Worm (Caenorhabditis elegans) whole organism, L2 larva: Measurements from ENCODE around the gene mpk-1.

Experiments
- ama-1 ChIP-seq: fragments of 150-350 bp; optimal IDR thresholded peaks from 2 replicates; lab custom pipeline; 2018; ENCODE audit warnings: inconsistent platforms
- elt-1 ChIP-seq: fragments of 150-350 bp; optimal IDR thresholded peaks from 2 replicates; lab custom pipeline; 2014; ENCODE audit warnings: missing biosample characterization, missing genetic modification characterization
- elt-3 ChIP-seq: sonication (generic microtip); optimal IDR thresholded peaks from 2 replicates; lab custom pipeline; 2017; ENCODE audit warnings: missing biosample characterization, missing genetic modification characterization
- fos-1 ChIP-seq: fragments of 150-350 bp; optimal IDR thresholded peaks from 2 replicates; lab custom pipeline; 2014; ENCODE audit warnings: missing biosample characterization, missing genetic modification characterization
- gmeb-1 ChIP-seq: fragments of 150-350 bp; optimal IDR thresholded peaks from 2 replicates; lab custom pipeline; 2014; ENCODE audit warnings: missing biosample characterization, missing genetic modification characterization
- lsy-2 ChIP-seq, 2 experiments: fragments of 150-350 bp in 1 of 2; sonication (generic microtip) in 1 of 2; optimal IDR thresholded peaks; 2 replicates each; lab custom pipeline; 2014 to 2017; ENCODE audit warnings: missing biosample characterization in 2 of 2, missing genetic modification characterization in 2 of 2
- mdl-1 ChIP-seq, 2 experiments: fragments of 150-350 bp in 1 of 2; sonication (generic microtip) in 1 of 2; optimal IDR thresholded peaks; 2 replicates each; lab custom pipeline; 2017; ENCODE audit warnings: missing biosample characterization in 2 of 2, missing genetic modification characterization in 2 of 2
- nhr-129 ChIP-seq: fragments of 150-350 bp; optimal IDR thresholded peaks from 2 replicates; lab custom pipeline; 2014; ENCODE audit warnings: missing biosample characterization, missing genetic modification characterization
- nhr-237 ChIP-seq: fragments of 150-350 bp; optimal IDR thresholded peaks from 2 replicates; lab custom pipeline; 2014; ENCODE audit warnings: missing biosample characterization, missing genetic modification characterization
- unc-62 ChIP-seq: fragments of 150-350 bp; optimal IDR thresholded peaks from 2 replicates; lab custom pipeline; 2014; ENCODE audit warnings: missing biosample characterization, missing genetic modification reagents, missing genetic modification characterization
- ztf-4 ChIP-seq: fragments of 150-350 bp; optimal IDR thresholded peaks from 2 replicates; lab custom pipeline; 2014; ENCODE audit warnings: missing biosample characterization, missing genetic modification characterization

DNA sequence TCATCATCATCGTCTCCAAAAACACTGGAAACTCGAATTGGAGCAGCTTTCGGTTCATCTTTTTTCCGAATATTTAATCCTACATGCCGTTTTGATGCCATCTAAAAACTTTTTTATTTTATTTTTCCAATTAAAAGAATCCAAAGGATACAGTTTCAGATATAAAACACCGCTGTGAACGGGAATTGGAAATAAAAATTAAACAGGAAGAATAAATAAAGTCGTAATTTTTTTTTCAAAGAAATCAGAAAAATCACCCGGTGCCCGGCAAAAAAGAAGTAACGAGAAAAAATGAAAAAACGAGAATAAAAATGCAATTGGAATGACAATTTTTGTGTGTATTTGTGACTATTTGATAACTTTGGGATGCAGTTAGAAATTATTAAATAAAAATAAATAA lies 59.2 kb downstream of the mpk-1 start, which contains the start of gene ccdc-55:
- TF ChIP-seq unc-62 = no peak
- TF ChIP-seq elt-1 (tag; lab: Kevin White, UChicago) = no peak
- TF ChIP-seq gmeb-1 (tag; lab: Kevin White, UChicago) = no peak
- no peak for TF ChIP-seq fos-1 (tag; lab: Kevin White, UChicago)
- TF ChIP-seq nhr-237 (tag; lab: Kevin White, UChicago) = no peak
- no peak for TF ChIP-seq ztf-4 (tag; lab: Kevin White, UChicago)
- TF ChIP-seq nhr-129 (tag; lab: Kevin White, UChicago) = no peak
- TF ChIP-seq lsy-2 (tag; optimal IDR thresholded peaks at IDR 0.05; lab: Kevin White, UChicago) = no peak
- TF ChIP-seq elt-3 (tag; lab: Kevin White, UChicago) = no peak
- no peak for TF ChIP-seq ama-1 (lab: Kevin White, UChicago)
- TF ChIP-seq mdl-1 (tag; optimal IDR thresholded peaks at IDR 0.05; lab: Kevin White, UChicago) = no peak
